Worm (Caenorhabditis elegans) whole organism, midembryonic: ENCODE data around the gene E02H9.3.

Source experiments
- T22C8.4 ChIP-seq: fragments of 200-800 bp; sonication (Bioruptor generic); IDR thresholded peaks from 2 replicates; pipeline ENCODE4 v1.3.6; 2022; ENCODE audit warnings: missing genetic modification characterization, missing compliant biosample characterization
- cog-1 ChIP-seq: sonication (generic microtip); optimal IDR thresholded peaks from 2 replicates; lab custom pipeline; 2016; ENCODE audit warnings: missing genetic modification characterization, missing compliant biosample characterization
- flt-1 ChIP-seq: fragments of 200-800 bp; sonication (Bioruptor generic); IDR thresholded peaks from 2 replicates; pipeline ENCODE4 v1.3.6; 2022; ENCODE audit warnings: missing genetic modification characterization, missing compliant biosample characterization
- klf-2 ChIP-seq: fragments of 200-800 bp; sonication (Bioruptor generic); conservative IDR thresholded peaks from 2 replicates; pipeline ENCODE4 v1.3.6; 2022; ENCODE audit warnings: missing genetic modification reagents, missing genetic modification characterization, missing compliant biosample characterization
- med-1 ChIP-seq: sonication (generic microtip); optimal IDR thresholded peaks from 2 replicates; lab custom pipeline; 2017; ENCODE audit warnings: missing genetic modification characterization, mild to moderate bottlenecking, missing compliant biosample characterization, antibody characterized with exemption, missing genetic modification reagents; ENCODE audit not compliant: insufficient read depth
- ref-1 ChIP-seq: fragments of 200-800 bp; sonication (Bioruptor generic); conservative IDR thresholded peaks from 2 replicates; pipeline ENCODE4 v1.3.6; 2022; ENCODE audit warnings: missing genetic modification reagents, missing genetic modification characterization, missing compliant biosample characterization
- tab-1 ChIP-seq: fragments of 200-800 bp; sonication (Bioruptor generic); IDR thresholded peaks from 2 replicates; pipeline ENCODE4 v1.3.6; 2022; ENCODE audit warnings: missing genetic modification characterization, missing compliant biosample characterization
- ztf-23 ChIP-seq: fragments of 200-800 bp; sonication (Bioruptor generic); IDR thresholded peaks from 2 replicates; pipeline ENCODE4 v1.3.6; 2022; ENCODE audit warnings: missing genetic modification reagents, missing genetic modification characterization, missing compliant biosample characterization
- ztf-29 ChIP-seq: fragments of 200-800 bp; sonication (Bioruptor generic); IDR thresholded peaks from 2 replicates; pipeline ENCODE4 v1.3.6; 2022; ENCODE audit warnings: missing genetic modification reagents, missing genetic modification characterization, missing compliant biosample characterization

Gene E02H9.3

ce11 chrIII:2477303-2477702 is 18.5 kb downstream of the E02H9.3 start:
- TF ChIP-seq klf-2 (GFP tag; lab: Robert Waterston, UW) = no peak
- no peak for TF ChIP-seq cog-1 (tag; lab: Kevin White, UChicago)

DNA sequence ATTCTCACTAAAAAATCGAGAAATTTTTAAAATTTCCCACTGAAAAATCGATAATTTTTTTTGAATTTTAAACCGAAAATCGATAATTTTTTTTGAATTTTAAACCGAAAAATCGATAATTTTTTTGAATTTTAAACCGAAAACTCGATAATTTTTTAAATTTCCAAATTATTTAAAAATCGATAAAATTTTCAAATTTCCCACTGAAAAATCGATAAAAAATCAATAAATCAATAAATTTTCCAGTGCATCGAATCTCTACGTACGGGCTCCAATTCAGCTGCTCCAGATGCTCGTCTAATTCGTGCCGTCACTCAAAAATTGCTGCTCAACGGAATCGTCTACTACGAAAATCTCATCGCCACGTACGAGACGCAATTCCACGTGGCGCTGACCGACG is 19.8 kb downstream of the E02H9.3 start:
- peak; percentile 70 for TF ChIP-seq T22C8.4 (GFP tag; lab: Robert Waterston, UW)
- no peak for TF ChIP-seq ref-1

- TF ChIP-seq T22C8.4 (GFP tag; lab: Robert Waterston, UW) = no peak
- no peak for TF ChIP-seq ref-1
- TF ChIP-seq ztf-29 (GFP tag; lab: Robert Waterston, UW) = no peak
- TF ChIP-seq klf-2 (GFP tag; lab: Robert Waterston, UW) = no peak
- no peak for TF ChIP-seq ztf-23 (GFP tag; lab: Robert Waterston, UW)
- TF ChIP-seq flt-1 = no peak
- no peak for TF ChIP-seq tab-1 (GFP tag; lab: Robert Waterston, UW)
- no peak for TF ChIP-seq cog-1 (tag; lab: Kevin White, UChicago)
- TF ChIP-seq med-1 = no peak
Measured at ce11 chrIII:2482171-2482570, 23.3 kb downstream of the E02H9.3 start.

ce11 chrIII:2482754-2483153 is 23.9 kb downstream of the E02H9.3 start:
- TF ChIP-seq T22C8.4 (GFP tag; lab: Robert Waterston, UW) = peak; percentile 73
- TF ChIP-seq cog-1 (tag; lab: Kevin White, UChicago) = no peak

DNA sequence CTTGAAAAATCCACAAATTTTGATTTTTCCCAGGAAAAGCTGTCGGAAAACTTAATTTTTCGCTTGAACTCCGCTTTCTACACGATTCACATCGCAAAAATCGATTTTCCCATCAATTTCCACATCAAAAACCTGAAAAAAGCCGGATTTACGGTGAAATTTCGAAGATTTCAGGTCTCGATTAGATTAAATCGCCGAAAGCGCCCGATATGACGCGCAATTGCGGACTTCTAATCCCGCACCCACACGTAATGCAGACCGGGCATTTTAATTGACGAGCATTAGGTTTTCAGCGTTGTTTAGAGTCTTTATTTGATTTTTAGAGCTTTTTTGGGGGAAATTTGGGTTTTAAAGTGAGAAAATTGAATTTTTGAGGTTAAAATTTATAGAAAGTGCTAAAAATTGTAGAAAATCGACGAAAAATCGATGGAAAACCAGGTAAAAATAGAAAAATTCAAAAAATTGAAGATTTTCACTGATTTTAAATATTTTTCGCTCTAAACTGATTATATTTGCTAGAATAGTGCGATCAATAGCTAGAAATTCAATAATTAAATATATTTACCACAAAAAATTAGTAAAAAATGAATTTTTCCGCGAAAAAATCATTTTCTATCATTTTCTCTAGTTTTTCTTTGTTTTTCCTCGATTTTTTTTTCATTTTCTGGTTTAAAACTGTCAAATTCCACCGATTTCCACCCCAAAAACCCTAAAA is 28.4 kb downstream of the E02H9.3 start, which contains the start of gene Y54F10AL.1:
Y54F10AL.1 (plus strand) TSS at position 665 of the 715 bp plus-strand sequence.
- TF ChIP-seq cog-1 (tag; lab: Kevin White, UChicago) (no peak), tab-1 (GFP tag; lab: Robert Waterston, UW) (no peak), med-1 (no peak), klf-2 (GFP tag; lab: Robert Waterston, UW) (no peak), T22C8.4 (GFP tag; lab: Robert Waterston, UW) (no peak), ztf-23 (GFP tag; lab: Robert Waterston, UW) (no peak), flt-1 (no peak), ref-1 (no peak), ztf-29 (GFP tag; lab: Robert Waterston, UW) (no peak)

DNA sequence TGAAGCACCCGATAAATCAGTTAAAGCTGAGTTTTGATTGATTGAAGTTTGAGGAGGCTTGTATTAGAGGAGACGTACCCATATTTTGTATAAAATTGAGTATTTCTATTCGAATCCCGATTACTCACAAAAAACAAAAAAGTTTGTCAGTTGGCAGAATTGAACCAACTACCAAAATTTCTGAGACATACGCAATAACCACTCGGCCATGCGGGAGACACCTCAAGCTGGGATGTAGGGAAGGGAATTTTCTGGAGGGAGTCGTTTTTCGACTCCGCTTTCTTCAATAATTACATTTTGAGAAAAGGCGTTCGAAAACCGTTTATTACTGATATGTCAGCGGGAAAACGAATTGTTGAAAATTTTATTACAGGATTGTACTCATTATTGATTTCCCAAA is 35.9 kb downstream of the E02H9.3 start:
- TF ChIP-seq tab-1 (GFP tag; lab: Robert Waterston, UW) = 0 out of 2 replicates have a peak, but pooled peaks have one; percentile 37

DNA sequence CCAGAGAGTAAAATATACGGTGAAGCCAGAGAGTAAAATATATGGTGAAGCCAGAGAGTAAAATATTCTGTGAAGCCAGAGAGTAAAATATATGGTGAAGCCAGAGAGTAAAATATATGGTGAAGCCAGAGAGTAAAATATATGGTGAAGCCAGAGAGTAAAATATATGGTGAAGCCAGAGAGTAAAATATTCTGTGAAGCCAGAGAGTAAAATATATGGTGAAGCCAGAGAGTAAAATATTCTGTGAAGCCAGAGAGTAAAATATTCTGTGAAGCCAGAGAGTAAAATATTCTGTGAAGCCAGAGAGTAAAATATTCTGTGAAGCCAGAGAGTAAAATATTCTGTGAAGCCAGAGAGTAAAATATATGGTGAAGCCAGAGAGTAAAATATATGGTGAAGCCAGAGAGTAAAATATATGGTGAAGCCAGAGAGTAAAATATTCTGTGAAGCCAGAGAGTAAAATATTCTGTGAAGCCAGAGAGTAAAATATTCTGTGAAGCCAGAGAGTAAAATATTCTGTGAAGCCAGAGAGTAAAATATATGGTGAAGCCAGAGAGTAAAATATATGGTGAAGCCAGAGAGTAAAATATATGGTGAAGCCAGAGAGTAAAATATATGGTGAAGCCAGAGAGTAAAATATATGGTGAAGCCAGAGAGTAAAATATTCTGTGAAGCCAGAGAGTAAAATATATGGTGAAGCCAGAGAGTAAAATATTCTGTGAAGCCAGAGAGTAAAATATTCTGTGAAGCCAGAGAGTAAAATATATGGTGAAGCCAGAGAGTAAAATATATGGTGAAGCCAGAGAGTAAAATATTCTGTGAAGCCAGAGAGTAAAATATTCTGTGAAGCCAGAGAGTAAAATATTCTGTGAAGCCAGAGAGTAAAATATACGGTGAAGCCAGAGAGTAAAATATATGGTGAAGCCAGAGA is 38.7 kb downstream of the E02H9.3 start:
- TF ChIP-seq flt-1 (peak; percentile 97), T22C8.4 (GFP tag; lab: Robert Waterston, UW) (peak; percentile 89), tab-1 (GFP tag; lab: Robert Waterston, UW) (peak; percentile 90), ztf-29 (GFP tag; lab: Robert Waterston, UW) (peak; percentile 99), ztf-23 (GFP tag; lab: Robert Waterston, UW) (peak; percentile 95), ref-1 (peak; percentile 95), klf-2 (GFP tag; lab: Robert Waterston, UW) (peak; percentile 97)

ce11 chrIII:2499275-2499674 is 40.4 kb downstream of the E02H9.3 start:
- TF ChIP-seq flt-1 (peak; percentile 96), ztf-23 (GFP tag; lab: Robert Waterston, UW) (peak; percentile 93), ref-1 (peak; percentile 93), klf-2 (GFP tag; lab: Robert Waterston, UW) (peak; percentile 95), ztf-29 (GFP tag; lab: Robert Waterston, UW) (peak; percentile 98), T22C8.4 (GFP tag; lab: Robert Waterston, UW) (peak; percentile 93), tab-1 (GFP tag; lab: Robert Waterston, UW) (peak; percentile 88)

DNA sequence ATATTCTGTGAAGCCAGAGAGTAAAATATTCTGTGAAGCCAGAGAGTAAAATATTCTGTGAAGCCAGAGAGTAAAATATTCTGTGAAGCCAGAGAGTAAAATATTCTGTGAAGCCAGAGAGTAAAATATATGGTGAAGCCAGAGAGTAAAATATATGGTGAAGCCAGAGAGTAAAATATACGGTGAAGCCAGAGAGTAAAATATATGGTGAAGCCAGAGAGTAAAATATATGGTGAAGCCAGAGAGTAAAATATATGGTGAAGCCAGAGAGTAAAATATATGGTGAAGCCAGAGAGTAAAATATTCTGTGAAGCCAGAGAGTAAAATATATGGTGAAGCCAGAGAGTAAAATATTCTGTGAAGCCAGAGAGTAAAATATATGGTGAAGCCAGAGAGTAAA is 41.8 kb downstream of the E02H9.3 start:
- 0 out of 2 replicates have a peak, but pooled peaks have one; percentile 29 for TF ChIP-seq klf-2 (GFP tag; lab: Robert Waterston, UW)
- TF ChIP-seq flt-1 = 0 out of 2 replicates have a peak, but pooled peaks have one; percentile 14
- 0 out of 2 replicates have a peak, but pooled peaks have one; percentile 31 for TF ChIP-seq ref-1

- TF ChIP-seq flt-1 = 0 out of 2 replicates have a peak, but pooled peaks have one; percentile 63
Measured at ce11 chrIII:2501377-2502019, 42.7 kb downstream of the E02H9.3 start.
